Fruit fly (Drosophila melanogaster): ENCODE measurements around the gene Usp12-46.

The Usp12-46 gene

DNA sequence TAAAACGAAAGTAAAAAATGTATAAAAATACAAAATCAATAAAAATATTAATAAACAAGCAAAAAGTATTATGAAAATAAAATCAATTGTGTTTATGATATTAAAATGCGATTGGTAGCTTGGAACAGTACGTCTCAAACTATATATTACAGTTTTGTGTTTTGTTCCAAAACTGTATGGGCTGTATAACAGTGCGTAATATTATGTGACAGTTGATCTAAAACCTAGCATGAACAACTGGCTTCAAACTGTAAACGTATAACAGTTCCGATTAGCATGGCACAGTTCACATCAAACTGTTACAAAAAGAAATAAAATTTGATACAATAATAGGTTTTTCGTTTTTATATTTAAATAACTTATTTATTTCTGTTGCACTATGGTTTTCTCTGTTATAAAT is 43.3 kb downstream of the Usp12-46 start (continued):
- TF ChIP-seq CG1233 (GFP tag; optimal IDR thresholded peaks at IDR 0.05) (no peak), yki (optimal IDR thresholded peaks at IDR 0.05) (no peak), GATAe (GFP tag; conservative IDR thresholded peaks at IDR 0.05) (no peak), CG2120 (GFP tag; optimal IDR thresholded peaks at IDR 0.05) (no peak), CG8944 (GFP tag; optimal IDR thresholded peaks at IDR 0.05) (no peak), NK7.1 (GFP tag; optimal IDR thresholded peaks at IDR 0.05) (no peak), fru (optimal IDR thresholded peaks at IDR 0.05) (no peak), CG10979 (tag; optimal IDR thresholded peaks at IDR 0.05) (no peak), CG3726 (GFP tag; IDR thresholded peaks at IDR 0.05) (no peak), Dp (GFP tag; optimal IDR thresholded peaks at IDR 0.05) (no peak), gem (tag; optimal IDR thresholded peaks at IDR 0.05) (no peak), slp2 (GFP tag; optimal IDR thresholded peaks at IDR 0.05) (no peak), p53 (GFP tag; optimal IDR thresholded peaks at IDR 0.05) (no peak), h (optimal IDR thresholded peaks at IDR 0.05) (no peak), HLH54F (GFP tag; optimal IDR thresholded peaks at IDR 0.05) (no peak), CG1024 (GFP tag; IDR thresholded peaks at IDR 0.05) (no peak), abd-A (tag; optimal IDR thresholded peaks at IDR 0.05) (no peak), Scr (GFP tag; IDR thresholded peaks at IDR 0.05; ENCODE audit: partially characterized antibody) (peak; percentile 53), CG17612 (GFP tag; IDR thresholded peaks at IDR 0.05) (no peak), Gug (GFP tag; IDR thresholded peaks at IDR 0.05) (no peak), bcd (GFP tag; optimal IDR thresholded peaks at IDR 0.05) (no peak), kah (GFP tag; optimal IDR thresholded peaks at IDR 0.05) (no peak), E2f1 (GFP tag; IDR thresholded peaks at IDR 0.05) (no peak), grn (GFP tag; optimal IDR thresholded peaks at IDR 0.05) (peak; percentile 20), Myb (GFP tag; optimal IDR thresholded peaks at IDR 0.05) (no peak), CG14860 (GFP tag; IDR thresholded peaks at IDR 0.05; ENCODE audit: partially characterized antibody) (no peak; the same call in 2 of the 3 replicates), Abd-B (GFP tag; optimal IDR thresholded peaks at IDR 0.05) (peak; percentile 87), ab (GFP tag; optimal IDR thresholded peaks at IDR 0.05) (no peak), crp (GFP tag; optimal IDR thresholded peaks at IDR 0.05) (no peak), CG9609 (GFP tag; optimal IDR thresholded peaks at IDR 0.05) (no peak), dpn (GFP tag; optimal IDR thresholded peaks at IDR 0.05) (peak in 1 of 2 experiments; percentile 1), Lim3 (GFP tag; IDR thresholded peaks at IDR 0.05) (no peak), gsb (GFP tag; IDR thresholded peaks at IDR 0.05) (no peak), chinmo (GFP tag; IDR thresholded peaks at IDR 0.05; ENCODE audit: partially characterized antibody) (0 out of 4 replicates have a peak, but pooled peaks have one; percentile 43), CG10462 (GFP tag; optimal IDR thresholded peaks at IDR 0.05) (no peak), ase (GFP tag; IDR thresholded peaks at IDR 0.05) (no peak), sima (GFP tag; optimal IDR thresholded peaks at IDR 0.05) (no peak), CG1792 (GFP tag; optimal IDR thresholded peaks at IDR 0.05) (no peak), Sox102F (GFP tag; optimal IDR thresholded peaks at IDR 0.05) (no peak), Asciz (GFP tag; optimal IDR thresholded peaks at IDR 0.05) (no peak), CG8290 (GFP tag; optimal IDR thresholded peaks at IDR 0.05) (no peak), CG8290 (tag; optimal IDR thresholded peaks at IDR 0.05) (no peak), CG17829 (tag; optimal IDR thresholded peaks at IDR 0.05) (no peak), dimm (GFP tag; IDR thresholded peaks at IDR 0.05) (no peak), ato (GFP tag; IDR thresholded peaks at IDR 0.05; ENCODE audit: partially characterized antibody) (peak; percentile 45; the same call in 1 of the 2 replicates), bbx (GFP tag; IDR thresholded peaks at IDR 0.05; ENCODE audit: partially characterized antibody) (peak; percentile 68), hb (GFP tag; IDR thresholded peaks at IDR 0.05; ENCODE audit: partially characterized antibody) (peak; percentile 68; the same call in 2 of the 3 replicates), gro (GFP tag; optimal IDR thresholded peaks at IDR 0.05) (no peak), Six4 (GFP tag; optimal IDR thresholded peaks at IDR 0.05) (no peak), E2f2 (GFP tag; IDR thresholded peaks at IDR 0.05) (no peak), CG3281 (GFP tag; optimal IDR thresholded peaks at IDR 0.05) (no peak), CG4328 (GFP tag; optimal IDR thresholded peaks at IDR 0.05) (no peak), crol (GFP tag; IDR thresholded peaks at IDR 0.05) (no peak)

Measured in whole organism, embryonic.